Worm (Caenorhabditis elegans): Measurements from ENCODE around the gene ssq-2.

Gene ssq-2

ce11 chrIV:4975995-4976394 lies 19.9 kb upstream of the ssq-2 start, which contains the start of gene Y9C9A.16:
TSS of gene Y9C9A.16 (minus strand) at chrIV:4976125.
- no peak for TF ChIP-seq ama-1 (optimal IDR thresholded peaks at IDR 0.05)
- TF ChIP-seq nhr-237 (tag; optimal IDR thresholded peaks at IDR 0.05), result no peak
- no peak for TF ChIP-seq nhr-47 (tag; optimal IDR thresholded peaks at IDR 0.05)
- no peak for TF ChIP-seq sup-37 (GFP tag; optimal IDR thresholded peaks at IDR 0.05)

- TF ChIP-seq unc-130 (tag; optimal IDR thresholded peaks at IDR 0.05), result no peak
- TF ChIP-seq vab-15 (tag; optimal IDR thresholded peaks at IDR 0.05), result no peak
- TF ChIP-seq sox-4 (tag; optimal IDR thresholded peaks at IDR 0.05), result no peak
- no peak for TF ChIP-seq irx-1 (tag; optimal IDR thresholded peaks at IDR 0.05)
- no peak for TF ChIP-seq ces-1 (GFP tag; optimal IDR thresholded peaks at IDR 0.05)
- no peak for TF ChIP-seq hpl-2 (GFP tag; optimal IDR thresholded peaks at IDR 0.05)
- no peak for TF ChIP-seq pag-3 (tag; optimal IDR thresholded peaks at IDR 0.05; ENCODE audit: borderline replicate concordance, insufficient read depth)
- no peak for TF ChIP-seq nhr-19 (GFP tag; conservative IDR thresholded peaks at IDR 0.05)
- no peak for TF ChIP-seq ztf-4 (tag; optimal IDR thresholded peaks at IDR 0.05)
- no peak for TF ChIP-seq snpc-4 (tag; optimal IDR thresholded peaks at IDR 0.05)
- TF ChIP-seq lsy-2 (tag; optimal IDR thresholded peaks at IDR 0.05), result no peak
- no peak for TF ChIP-seq unc-62 (GFP tag; optimal IDR thresholded peaks at IDR 0.05)
- TF ChIP-seq ceh-88 (GFP tag; IDR thresholded peaks at IDR 0.05), result no peak
- no peak for TF ChIP-seq fos-1 (tag; optimal IDR thresholded peaks at IDR 0.05)
- no peak for TF ChIP-seq ceh-90 (tag; optimal IDR thresholded peaks at IDR 0.05)
- no peak for TF ChIP-seq lir-3 (tag; optimal IDR thresholded peaks at IDR 0.05; ENCODE audit: poor library complexity)
Measured at ce11 chrIV:4977176-4977693, 18.7 kb upstream of the ssq-2 start, which contains the start of gene E03H12.5. TSS of gene E03H12.5 (plus strand) at chrIV:4977226.

ce11 chrIV:4981027-4981426 lies 14.9 kb upstream of the ssq-2 start, which contains the start of gene srz-24:
TSS of gene srz-24 (minus strand) at chrIV:4981127.
- no peak for TF ChIP-seq hlh-17 (GFP tag; optimal IDR thresholded peaks at IDR 0.05; ENCODE audit: borderline replicate concordance)
- TF ChIP-seq ama-1 (optimal IDR thresholded peaks at IDR 0.05), result no peak
- no peak for TF ChIP-seq skn-1 (tag; optimal IDR thresholded peaks at IDR 0.05)
- no peak for TF ChIP-seq nhr-47 (tag; optimal IDR thresholded peaks at IDR 0.05)
- TF ChIP-seq vab-15 (tag; optimal IDR thresholded peaks at IDR 0.05), result no peak
- TF ChIP-seq dpl-1 (GFP tag; optimal IDR thresholded peaks at IDR 0.05), result no peak
- TF ChIP-seq efl-1 (optimal IDR thresholded peaks at IDR 0.05), result no peak
- peak in 1 of 2 experiments; percentile 57 for TF ChIP-seq efl-1 (GFP tag; optimal IDR thresholded peaks at IDR 0.05 in 1 of 2)
- TF ChIP-seq hlh-4 (tag; optimal IDR thresholded peaks at IDR 0.05), result peak; percentile 9
- no peak for TF ChIP-seq grh-1 (GFP tag; IDR thresholded peaks at IDR 0.05)
- no peak for TF ChIP-seq elt-3 (tag; optimal IDR thresholded peaks at IDR 0.05)
- TF ChIP-seq jun-1 (tag; optimal IDR thresholded peaks at IDR 0.05), result no peak
- TF ChIP-seq C04F5.9 (tag; optimal IDR thresholded peaks at IDR 0.05), result no peak
- TF ChIP-seq pqm-1 (tag; optimal IDR thresholded peaks at IDR 0.05), result no peak
- no peak for TF ChIP-seq lin-39 (tag; optimal IDR thresholded peaks at IDR 0.05)

ce11 chrIV:4982477-4982876 lies 13.5 kb upstream of the ssq-2 start, which contains the start of gene E03H12.4:
TSS of gene E03H12.4 (plus strand) at chrIV:4982596.
- TF ChIP-seq efl-1 (optimal IDR thresholded peaks at IDR 0.05) (no peak), efl-1 (GFP tag; optimal IDR thresholded peaks at IDR 0.05 in 1 of 2) (peak in 1 of 2 experiments; percentile 79), skn-1 (tag; optimal IDR thresholded peaks at IDR 0.05) (no peak)

ce11 chrIV:4983746-4984145 lies 12.2 kb upstream of the ssq-2 start, which contains the start of gene clec-176:
TSS of gene clec-176 (plus strand) at chrIV:4984046.
- no peak for TF ChIP-seq tbx-2 (tag; optimal IDR thresholded peaks at IDR 0.05)
- TF ChIP-seq sptf-1 (tag; optimal IDR thresholded peaks at IDR 0.05), result no peak
- no peak for TF ChIP-seq fkh-8 (tag; optimal IDR thresholded peaks at IDR 0.05)
- TF ChIP-seq dpl-1 (GFP tag; optimal IDR thresholded peaks at IDR 0.05), result no peak
- no peak for TF ChIP-seq alr-1 (tag; optimal IDR thresholded peaks at IDR 0.05; ENCODE audit: borderline replicate concordance)
- no peak for TF ChIP-seq nhr-84 (tag; optimal IDR thresholded peaks at IDR 0.05)
- TF ChIP-seq unc-130 (tag; optimal IDR thresholded peaks at IDR 0.05), result no peak
- TF ChIP-seq blmp-1 (tag; optimal IDR thresholded peaks at IDR 0.05), result no peak
- no peak for TF ChIP-seq efl-3 (GFP tag; optimal IDR thresholded peaks at IDR 0.05)
- TF ChIP-seq ceh-88 (GFP tag; IDR thresholded peaks at IDR 0.05), result no peak
- no peak for TF ChIP-seq rnt-1 (tag; optimal IDR thresholded peaks at IDR 0.05)
- TF ChIP-seq egl-13 (tag; optimal IDR thresholded peaks at IDR 0.05), result no peak
- no peak for TF ChIP-seq nhr-12 (tag; optimal IDR thresholded peaks at IDR 0.05)
- TF ChIP-seq snpc-4 (tag; optimal IDR thresholded peaks at IDR 0.05), result no peak
- TF ChIP-seq nhr-77 (tag; optimal IDR thresholded peaks at IDR 0.05), result no peak

All from whole organism, L1 larva.